Fruit fly (Drosophila melanogaster): Measurements from ENCODE around the gene Trc8.

DNA sequence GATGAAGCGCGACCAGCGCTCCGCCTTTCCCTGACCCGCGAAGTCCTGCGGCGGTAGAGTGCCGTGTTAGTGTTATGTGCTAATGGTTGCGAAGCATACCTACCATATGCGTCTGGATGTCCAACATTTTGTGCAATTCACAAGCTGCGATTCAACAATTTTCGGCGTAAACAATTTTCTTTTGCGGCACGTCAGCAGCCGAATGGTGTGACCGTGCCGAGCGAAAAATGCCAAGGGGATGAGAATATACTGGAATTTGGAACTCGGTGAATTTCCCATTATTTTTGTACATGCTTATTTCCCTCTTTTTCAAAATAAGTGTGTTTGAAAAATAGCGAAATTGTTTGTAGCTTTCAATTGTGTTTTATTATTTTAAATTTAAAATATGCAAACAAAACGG lies 12.7 kb downstream of the Trc8 start, which contains the start of gene Spase12:
- TF ChIP-seq CG8478 (optimal IDR thresholded peaks at IDR 0.05) (no peak), CTCF (optimal IDR thresholded peaks at IDR 0.05) (no peak)

Measured in S2 (cell line).